Worm (Caenorhabditis elegans): ENCODE data around the gene srx-133.

DNA sequence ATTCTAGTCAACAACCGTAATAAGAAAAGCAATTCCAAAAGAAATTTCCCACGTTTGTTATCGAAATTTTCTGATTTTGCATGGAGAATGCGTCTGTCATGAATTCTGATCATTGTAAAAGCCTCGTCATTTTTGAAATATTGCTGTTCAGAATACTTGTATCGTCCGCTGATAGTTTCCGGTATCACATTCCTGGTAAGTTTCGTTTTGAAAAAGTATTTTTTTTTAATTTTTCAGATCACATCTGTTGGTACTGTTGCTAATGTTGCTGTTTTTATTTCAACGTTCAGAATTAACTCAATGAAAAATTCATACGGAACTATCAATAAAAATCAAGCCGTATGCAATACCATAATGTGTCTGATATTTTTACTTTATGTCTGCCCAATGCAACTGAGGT, 7.6 kb upstream of the srx-133 start, which contains the start of gene srx-17:
- TF ChIP-seq F13H6.1 (tag; optimal IDR thresholded peaks at IDR 0.05) (no peak), mab-5 (tag; optimal IDR thresholded peaks at IDR 0.05) (no peak), dmd-4 (tag; optimal IDR thresholded peaks at IDR 0.05) (no peak), ceh-82 (tag; optimal IDR thresholded peaks at IDR 0.05) (no peak), unc-55 (GFP tag; optimal IDR thresholded peaks at IDR 0.05) (no peak), nhr-11 (tag; optimal IDR thresholded peaks at IDR 0.05) (no peak), zag-1 (tag; optimal IDR thresholded peaks at IDR 0.05) (no peak), R02D3.7 (tag; optimal IDR thresholded peaks at IDR 0.05) (no peak), lsy-2 (tag; optimal IDR thresholded peaks at IDR 0.05) (no peak), Y55F3AM.14 (GFP tag; optimal IDR thresholded peaks at IDR 0.05) (no peak), C34F6.9 (tag; optimal IDR thresholded peaks at IDR 0.05) (no peak), ztf-11 (tag; optimal IDR thresholded peaks at IDR 0.05) (no peak), skn-1 (tag; optimal IDR thresholded peaks at IDR 0.05) (no peak), elt-3 (tag; optimal IDR thresholded peaks at IDR 0.05) (no peak)
